Worm (Caenorhabditis elegans) whole organism, midembryonic: Measurements from ENCODE around the gene C03C10.7.

Experiments used
- T22C8.4 ChIP-seq: fragments of 200-800 bp; sonication (Bioruptor generic); IDR thresholded peaks from 2 replicates; pipeline ENCODE4 v1.3.6; 2022; ENCODE audit warnings: missing genetic modification characterization, missing compliant biosample characterization
- cog-1 ChIP-seq: sonication (generic microtip); optimal IDR thresholded peaks from 2 replicates; lab custom pipeline; 2016; ENCODE audit warnings: missing genetic modification characterization, missing compliant biosample characterization
- flt-1 ChIP-seq: fragments of 200-800 bp; sonication (Bioruptor generic); IDR thresholded peaks from 2 replicates; pipeline ENCODE4 v1.3.6; 2022; ENCODE audit warnings: missing genetic modification characterization, missing compliant biosample characterization
- klf-2 ChIP-seq: fragments of 200-800 bp; sonication (Bioruptor generic); conservative IDR thresholded peaks from 2 replicates; pipeline ENCODE4 v1.3.6; 2022; ENCODE audit warnings: missing genetic modification reagents, missing genetic modification characterization, missing compliant biosample characterization
- med-1 ChIP-seq: sonication (generic microtip); optimal IDR thresholded peaks from 2 replicates; lab custom pipeline; 2017; ENCODE audit warnings: missing genetic modification characterization, mild to moderate bottlenecking, missing compliant biosample characterization, antibody characterized with exemption, missing genetic modification reagents; ENCODE audit not compliant: insufficient read depth
- ref-1 ChIP-seq: fragments of 200-800 bp; sonication (Bioruptor generic); conservative IDR thresholded peaks from 2 replicates; pipeline ENCODE4 v1.3.6; 2022; ENCODE audit warnings: missing genetic modification reagents, missing genetic modification characterization, missing compliant biosample characterization
- tab-1 ChIP-seq: fragments of 200-800 bp; sonication (Bioruptor generic); IDR thresholded peaks from 2 replicates; pipeline ENCODE4 v1.3.6; 2022; ENCODE audit warnings: missing genetic modification characterization, missing compliant biosample characterization
- ztf-23 ChIP-seq: fragments of 200-800 bp; sonication (Bioruptor generic); IDR thresholded peaks from 2 replicates; pipeline ENCODE4 v1.3.6; 2022; ENCODE audit warnings: missing genetic modification reagents, missing genetic modification characterization, missing compliant biosample characterization
- ztf-29 ChIP-seq: fragments of 200-800 bp; sonication (Bioruptor generic); IDR thresholded peaks from 2 replicates; pipeline ENCODE4 v1.3.6; 2022; ENCODE audit warnings: missing genetic modification reagents, missing genetic modification characterization, missing compliant biosample characterization

Gene C03C10.7

ce11 chrIII:4085657-4086056, 10.2 kb upstream of the C03C10.7 start:
- TF ChIP-seq ztf-29 (no peak), tab-1 (GFP tag; lab: Robert Waterston, UW) (no peak), T22C8.4 (no peak), flt-1 (GFP tag; lab: Robert Waterston, UW) (no peak), cog-1 (no peak), ztf-23 (GFP tag; lab: Robert Waterston, UW) (no peak), med-1 (GFP tag; lab: Kevin White, UChicago) (no peak), ref-1 (GFP tag; lab: Robert Waterston, UW) (no peak), klf-2 (GFP tag; lab: Robert Waterston, UW) (no peak)

- no peak for TF ChIP-seq ref-1 (GFP tag; lab: Robert Waterston, UW)
- no peak for TF ChIP-seq ztf-29
- no peak for TF ChIP-seq T22C8.4
- no peak for TF ChIP-seq flt-1 (GFP tag; lab: Robert Waterston, UW)
- TF ChIP-seq klf-2 (GFP tag; lab: Robert Waterston, UW) = no peak
- TF ChIP-seq cog-1 = no peak
These were observed 9.3 kb upstream of the C03C10.7 start, which contains the start of gene kin-19 for ce11 chrIII:4086536-4086935. TSS of gene kin-19 (minus strand) at chrIII:4086636.

- TF ChIP-seq klf-2 (GFP tag; lab: Robert Waterston, UW) (no peak), tab-1 (GFP tag; lab: Robert Waterston, UW) (no peak), ztf-23 (GFP tag; lab: Robert Waterston, UW) (no peak), T22C8.4 (no peak)
These were observed 8.8 kb upstream of the C03C10.7 start for ce11 chrIII:4087064-4087463.

ce11 chrIII:4087565-4087964, 8.3 kb upstream of the C03C10.7 start:
- TF ChIP-seq cog-1 (peak; percentile 74), med-1 (GFP tag; lab: Kevin White, UChicago) (no peak)

- TF ChIP-seq ref-1 (GFP tag; lab: Robert Waterston, UW) = no peak
- no peak for TF ChIP-seq med-1 (GFP tag; lab: Kevin White, UChicago)
- no peak for TF ChIP-seq ztf-23 (GFP tag; lab: Robert Waterston, UW)
- no peak for TF ChIP-seq T22C8.4
- TF ChIP-seq flt-1 (GFP tag; lab: Robert Waterston, UW) = no peak
- no peak for TF ChIP-seq ztf-29
- TF ChIP-seq cog-1 = no peak
- TF ChIP-seq tab-1 (GFP tag; lab: Robert Waterston, UW) = no peak
- TF ChIP-seq klf-2 (GFP tag; lab: Robert Waterston, UW) = no peak
These were observed 7.4 kb upstream of the C03C10.7 start for ce11 chrIII:4088338-4088918.

ce11 chrIII:4090773-4091172, 5.1 kb upstream of the C03C10.7 start, which contains the start of gene C03C10.2:
TSS of gene C03C10.2 (plus strand) at chrIII:4091073.
- TF ChIP-seq cog-1 (no peak), tab-1 (GFP tag; lab: Robert Waterston, UW) (no peak), flt-1 (GFP tag; lab: Robert Waterston, UW) (no peak), T22C8.4 (no peak), ref-1 (GFP tag; lab: Robert Waterston, UW) (no peak)

ce11 chrIII:4092020-4092419, 3.8 kb upstream of the C03C10.7 start, which contains the start of gene C03C10.5:
TSS of gene C03C10.5 (minus strand) at chrIII:4092120.
- TF ChIP-seq ref-1 (GFP tag; lab: Robert Waterston, UW) (no peak), tab-1 (GFP tag; lab: Robert Waterston, UW) (no peak), ztf-23 (GFP tag; lab: Robert Waterston, UW) (no peak), cog-1 (no peak), flt-1 (GFP tag; lab: Robert Waterston, UW) (no peak), klf-2 (GFP tag; lab: Robert Waterston, UW) (no peak), med-1 (GFP tag; lab: Kevin White, UChicago) (no peak), ztf-29 (no peak), T22C8.4 (no peak)

- TF ChIP-seq tab-1 (GFP tag; lab: Robert Waterston, UW) (no peak), med-1 (GFP tag; lab: Kevin White, UChicago) (no peak), T22C8.4 (no peak), klf-2 (GFP tag; lab: Robert Waterston, UW) (no peak)
These were observed 2.9 kb upstream of the C03C10.7 start for ce11 chrIII:4092962-4093361.

ce11 chrIII:4094681-4095080, 1.2 kb upstream of the C03C10.7 start, which contains the start of gene rnr-2:
TSS of gene rnr-2 (minus strand) at chrIII:4094921.
- TF ChIP-seq klf-2 (GFP tag; lab: Robert Waterston, UW) (no peak), cog-1 (no peak), tab-1 (GFP tag; lab: Robert Waterston, UW) (no peak), flt-1 (GFP tag; lab: Robert Waterston, UW) (no peak), ztf-23 (GFP tag; lab: Robert Waterston, UW) (no peak)

- TF ChIP-seq klf-2 (GFP tag; lab: Robert Waterston, UW) (no peak), ztf-23 (GFP tag; lab: Robert Waterston, UW) (no peak), tab-1 (GFP tag; lab: Robert Waterston, UW) (no peak), ztf-29 (no peak), cog-1 (no peak)
These were observed 561 bp downstream of the C03C10.7 start for ce11 chrIII:4096370-4096842.

ce11 chrIII:4098107-4098620, 2.3 kb downstream of the C03C10.7 start, which contains the start of gene rei-1:
TSS of gene rei-1 (minus strand) at chrIII:4098190.
- TF ChIP-seq med-1 (GFP tag; lab: Kevin White, UChicago) = no peak
- TF ChIP-seq ref-1 (GFP tag; lab: Robert Waterston, UW) = 0 out of 2 replicates have a peak, but pooled peaks have one; percentile 10
